Worm (Caenorhabditis elegans) whole organism, L3 larva: ENCODE data around the gene sphk-1.

Experiments
- ZK546.5 ChIP-seq: sonication (generic microtip); optimal IDR thresholded peaks from 2 replicates; lab custom pipeline; 2017; ENCODE audit warnings: missing biosample characterization, missing genetic modification characterization
- aly-2 ChIP-seq: fragments of 150-350 bp; optimal IDR thresholded peaks from 2 replicates; lab custom pipeline; 2014; ENCODE audit warnings: missing biosample characterization, missing genetic modification characterization
- elt-3 ChIP-seq, 3 experiments: fragments of 150-350 bp in 1 of 3; sonication (generic microtip) in 2 of 3; optimal IDR thresholded peaks; 2 replicates in 2 of 3; 4 replicates in 1 of 3; lab custom pipeline; 2014 to 2017; ENCODE audit warnings: missing biosample characterization in 3 of 3, missing genetic modification characterization in 3 of 3
- nhr-11 ChIP-seq: fragments of 150-350 bp; optimal IDR thresholded peaks from 2 replicates; lab custom pipeline; 2014; ENCODE audit warnings: missing biosample characterization, missing genetic modification characterization
- nhr-28 ChIP-seq: fragments of 150-350 bp; optimal IDR thresholded peaks from 2 replicates; lab custom pipeline; 2014; ENCODE audit warnings: missing biosample characterization, missing genetic modification characterization

- TF ChIP-seq nhr-28: no peak
- no peak for TF ChIP-seq elt-3 (tag; optimal IDR thresholded peaks at IDR 0.05; lab: Kevin White, UChicago)
- TF ChIP-seq ZK546.5 (tag; lab: Kevin White, UChicago): no peak
- TF ChIP-seq aly-2 (tag; lab: Kevin White, UChicago): no peak
- no peak for TF ChIP-seq nhr-11 (tag; lab: Kevin White, UChicago)
Observed at ce11 chrII:8721955-8722524, 20.6 kb upstream of the sphk-1 start, which contains the start of gene trcs-2.
